Worm (Caenorhabditis elegans): ENCODE data around the gene C09B9.2.

DNA sequence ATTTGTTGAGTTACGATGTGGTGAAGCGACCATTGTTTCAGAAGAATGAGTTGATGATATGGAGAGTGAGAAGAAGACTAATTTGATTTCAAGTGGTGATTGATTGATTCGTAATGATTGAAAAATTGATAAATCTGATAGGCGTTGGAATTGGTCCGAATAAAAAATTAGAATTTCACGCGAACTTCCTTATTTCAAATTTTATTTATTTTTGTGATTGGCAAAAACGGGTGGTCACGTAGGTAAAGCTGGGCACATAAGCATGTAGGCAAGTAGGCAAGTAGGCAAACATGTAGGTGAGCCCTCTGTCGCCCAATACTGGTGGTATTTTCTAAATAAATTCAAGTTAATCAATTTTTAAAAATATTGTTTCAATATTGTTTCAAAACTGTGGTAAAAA lies 4.2 kb downstream of the C09B9.2 start, which contains the start of gene C09B9.4:
- TF ChIP-seq F13H6.1 (tag; optimal IDR thresholded peaks at IDR 0.05) (no peak), ama-1 (optimal IDR thresholded peaks at IDR 0.05) (no peak), sdc-2 (tag; optimal IDR thresholded peaks at IDR 0.05) (no peak), elt-2 (tag; optimal IDR thresholded peaks at IDR 0.05) (no peak), rnt-1 (tag; optimal IDR thresholded peaks at IDR 0.05) (no peak), dmd-4 (tag; optimal IDR thresholded peaks at IDR 0.05; ENCODE audit: borderline replicate concordance) (no peak), nfya-1 (tag; optimal IDR thresholded peaks at IDR 0.05) (no peak)
